Fruit fly (Drosophila melanogaster) S2 (cell line): ENCODE results near the gene CG5194.

Source experiments
- CG8478 ChIP-seq: fragments of >200 bp; optimal IDR thresholded peaks from 2 replicates; lab custom pipeline; 2018
- CTCF ChIP-seq, 2 experiments: fragments of >200 bp; optimal IDR thresholded peaks; 2 replicates each; lab custom pipeline; 2018

DNA sequence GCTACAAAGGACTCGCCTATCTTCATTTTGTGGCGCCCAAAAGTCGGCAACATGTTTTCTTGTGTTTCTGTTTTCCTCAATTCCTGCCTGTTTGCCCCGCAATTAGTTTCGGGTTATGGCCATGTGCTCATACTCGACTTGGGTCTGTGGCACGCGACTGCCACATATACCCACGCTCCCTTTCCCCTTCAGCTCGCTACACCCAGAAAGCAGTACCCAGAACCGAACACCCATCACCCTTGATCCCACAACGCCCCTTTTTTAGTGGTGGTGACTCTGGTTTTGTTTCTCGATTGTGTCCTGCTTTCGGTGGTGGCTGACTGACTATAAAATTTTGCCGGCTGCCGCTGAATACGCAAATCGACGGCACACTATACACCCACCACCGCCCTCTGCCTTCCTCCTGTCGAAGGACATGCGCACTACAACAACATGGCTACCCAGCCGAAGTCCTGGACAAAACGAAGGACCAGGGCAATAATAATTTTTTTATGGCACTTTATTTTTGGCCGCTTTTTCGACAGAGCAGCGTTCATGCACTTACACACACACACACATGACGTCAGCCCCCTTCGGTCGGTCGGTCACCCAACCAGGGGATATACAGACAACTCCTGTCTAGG lies 40.9 kb upstream of the CG5194 start:
- no peak for TF ChIP-seq CG8478
- no peak for TF ChIP-seq CTCF (optimal IDR thresholded peaks at IDR 0.05; lab: Kevin White, UChicago)
